Fruit fly (Drosophila melanogaster) whole organism, pupa: ENCODE data around the gene trk.

Experiments
- CG13204 ChIP-seq: fragments of 200-800 bp; sonication (Bioruptor generic); optimal IDR thresholded peaks from 2 replicates; lab custom pipeline; 2018; ENCODE audit warnings: missing biosample characterization, mild to moderate bottlenecking, missing genetic modification characterization, moderate library complexity
- CG14655 ChIP-seq: fragments of 200-800 bp; sonication (Bioruptor generic); optimal IDR thresholded peaks from 3 replicates; lab custom pipeline; 2017; ENCODE audit warnings: mild to moderate bottlenecking, missing biosample characterization, missing genetic modification reagents, missing genetic modification characterization
- CG15710 ChIP-seq: fragments of 200-800 bp; sonication (Bioruptor generic); optimal IDR thresholded peaks from 2 replicates; lab custom pipeline; 2018; ENCODE audit warnings: missing biosample characterization, mild to moderate bottlenecking, missing genetic modification characterization, moderate library complexity
- CG17806 ChIP-seq: fragments of 200-800 bp; sonication (Bioruptor generic); optimal IDR thresholded peaks from 2 replicates; lab custom pipeline; 2018; ENCODE audit warnings: missing biosample characterization, mild to moderate bottlenecking, missing genetic modification characterization, moderate library complexity
- CG34367 ChIP-seq: fragments of 200-800 bp; sonication (Bioruptor generic); optimal IDR thresholded peaks from 2 replicates; lab custom pipeline; 2018; ENCODE audit warnings: missing biosample characterization, mild to moderate bottlenecking, missing genetic modification characterization
- CG4496 ChIP-seq: fragments of 200-800 bp; sonication (Bioruptor generic); IDR thresholded peaks from 3 replicates; pipeline ENCODE4 v1.3.6; 2022; ENCODE audit warnings: missing biosample characterization, missing genetic modification characterization
- CG8301 ChIP-seq: fragments of 200-800 bp; sonication (Bioruptor generic); optimal IDR thresholded peaks from 2 replicates; lab custom pipeline; 2018; ENCODE audit warnings: missing biosample characterization, mild to moderate bottlenecking, missing genetic modification characterization
- CG9948 ChIP-seq: fragments of 200-800 bp; sonication (Bioruptor generic); optimal IDR thresholded peaks from 2 replicates; lab custom pipeline; 2018; ENCODE audit warnings: missing biosample characterization, mild to moderate bottlenecking, missing genetic modification characterization, moderate library complexity
- D1 ChIP-seq: fragments of 200-800 bp; sonication (Bioruptor generic); optimal IDR thresholded peaks from 2 replicates; lab custom pipeline; 2018; ENCODE audit warnings: missing biosample characterization, mild to moderate bottlenecking, missing genetic modification characterization, moderate library complexity
- Pif1A ChIP-seq: fragments of 200-800 bp; sonication (Bioruptor generic); optimal IDR thresholded peaks from 3 replicates; lab custom pipeline; 2016; ENCODE audit warnings: missing biosample characterization, missing genetic modification characterization
- Pif1B ChIP-seq: fragments of 200-800 bp; sonication (Bioruptor generic); optimal IDR thresholded peaks from 3 replicates; lab custom pipeline; 2016; ENCODE audit warnings: missing biosample characterization, missing genetic modification characterization
- Snoo ChIP-seq: fragments of 200-800 bp; sonication (Bioruptor generic); optimal IDR thresholded peaks from 3 replicates; lab custom pipeline; 2017; ENCODE audit warnings: missing biosample characterization, mild to moderate bottlenecking, missing genetic modification characterization, inconsistent platforms
- gl ChIP-seq: fragments of 200-800 bp; sonication (Bioruptor generic); optimal IDR thresholded peaks from 2 replicates; lab custom pipeline; 2018; ENCODE audit warnings: missing biosample characterization, mild to moderate bottlenecking, missing genetic modification characterization
- rn ChIP-seq: fragments of 200-800 bp; sonication (Bioruptor generic); IDR thresholded peaks from 2 replicates; pipeline ENCODE4 v1.3.6; 2022; ENCODE audit warnings: missing biosample characterization, missing genetic modification characterization

DNA sequence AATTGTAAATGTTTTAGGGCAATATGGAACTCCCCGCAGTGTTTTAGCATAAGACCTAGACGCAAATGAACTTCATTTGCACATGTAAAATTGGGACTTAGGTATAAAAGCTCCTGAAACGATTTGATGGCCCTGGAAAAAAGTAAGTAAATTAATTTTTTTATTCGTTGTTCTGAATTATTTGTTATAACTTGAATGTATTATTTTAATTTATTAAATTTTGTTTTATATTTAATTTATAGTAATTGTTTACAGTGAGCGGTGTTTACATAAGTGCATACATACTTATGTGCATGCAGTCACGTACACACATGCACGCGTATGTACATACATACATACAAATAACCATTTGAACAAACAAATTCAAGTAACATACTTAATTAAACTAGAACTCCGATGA is 4.3 kb upstream of the trk start:
- TF ChIP-seq D1 (tag; lab: Kevin White, UChicago) = no peak
- TF ChIP-seq CG9948 = no peak
- TF ChIP-seq CG17806 (tag; lab: Kevin White, UChicago) = peak; percentile 75
- TF ChIP-seq CG14655 (GFP tag; lab: Kevin White, UChicago) = no peak
- TF ChIP-seq rn = no peak
- no peak for TF ChIP-seq gl (tag; lab: Kevin White, UChicago)
- no peak for TF ChIP-seq Pif1A (GFP tag; lab: Kevin White, UChicago)
- peak; percentile 37 for TF ChIP-seq CG15710 (tag; lab: Kevin White, UChicago)
- TF ChIP-seq CG13204 (GFP tag; lab: Kevin White, UChicago) = no peak
- peak; percentile 67; the same call in 2 of the 3 replicates for TF ChIP-seq CG4496 (GFP tag; lab: Robert Waterston, UW)
- TF ChIP-seq CG8301 (tag; lab: Kevin White, UChicago) = no peak
- TF ChIP-seq Pif1B (GFP tag; lab: Kevin White, UChicago) = no peak
- peak; percentile 45 for TF ChIP-seq Snoo (tag; lab: Kevin White, UChicago)
- TF ChIP-seq CG34367 = no peak
